Fruit fly (Drosophila melanogaster): ENCODE results near the gene CG6171.

CG6171 gene

dm6 chr3R:15375470-15375869 lies 11.8 kb upstream of the CG6171 start:
- peak in 1 of 2 experiments; percentile 22 for TF ChIP-seq Trl (optimal IDR thresholded peaks at IDR 0.05)
- no peak for TF ChIP-seq Trl (GFP tag; optimal IDR thresholded peaks at IDR 0.05)
- peak; percentile 24 for TF ChIP-seq nerfin-1 (tag; optimal IDR thresholded peaks at IDR 0.05)
- no peak for TF ChIP-seq CG6654 (GFP tag; optimal IDR thresholded peaks at IDR 0.05)
- TF ChIP-seq cg (GFP tag; optimal IDR thresholded peaks at IDR 0.05), result peak; percentile 62
- peak; percentile 69 for TF ChIP-seq CG8478 (optimal IDR thresholded peaks at IDR 0.05)
- no peak for TF ChIP-seq vvl (GFP tag; IDR thresholded peaks at IDR 0.05)
- TF ChIP-seq CG18011 (GFP tag; optimal IDR thresholded peaks at IDR 0.05), result peak; percentile 44
- no peak for TF ChIP-seq Fer1 (GFP tag; optimal IDR thresholded peaks at IDR 0.05)

- TF ChIP-seq sens-2 (GFP tag; IDR thresholded peaks at IDR 0.05) (no peak), CG16779 (GFP tag; IDR thresholded peaks at IDR 0.05) (peak; percentile 62; the same call in 1 of the 2 replicates), CG10274 (GFP tag; optimal IDR thresholded peaks at IDR 0.05) (no peak), onecut (GFP tag; IDR thresholded peaks at IDR 0.05) (peak; percentile 98), mirr (GFP tag; optimal IDR thresholded peaks at IDR 0.05) (no peak), CG17829 (tag; optimal IDR thresholded peaks at IDR 0.05) (no peak), Trl (optimal IDR thresholded peaks at IDR 0.05) (peak; percentile 52 to 72), Trl (GFP tag; optimal IDR thresholded peaks at IDR 0.05) (no peak), Gug (GFP tag; IDR thresholded peaks at IDR 0.05) (no peak), CG17612 (GFP tag; IDR thresholded peaks at IDR 0.05) (no peak), Poxn (GFP tag; IDR thresholded peaks at IDR 0.05) (no peak), CG6791 (GFP tag; IDR thresholded peaks at IDR 0.05; ENCODE audit: partially characterized antibody) (no peak), CG9437 (GFP tag; optimal IDR thresholded peaks at IDR 0.05) (no peak), fru (optimal IDR thresholded peaks at IDR 0.05) (no peak), sens (GFP tag) (peak; percentile 66), ewg (GFP tag; optimal IDR thresholded peaks at IDR 0.05) (peak; percentile 36), Ada2b (GFP tag; IDR thresholded peaks at IDR 0.05) (no peak), sob (GFP tag; IDR thresholded peaks at IDR 0.05) (no peak), CG4820 (GFP tag; optimal IDR thresholded peaks at IDR 0.05) (no peak), CG33213 (GFP tag; optimal IDR thresholded peaks at IDR 0.05) (no peak), CG34376 (GFP tag; optimal IDR thresholded peaks at IDR 0.05) (no peak), Med (GFP tag) (peak; percentile 58), CG12391 (tag; optimal IDR thresholded peaks at IDR 0.05) (no peak), CG34422 (GFP tag; IDR thresholded peaks at IDR 0.05) (0 out of 3 replicates have a peak, but pooled peaks have one; percentile 17), CG12236 (GFP tag; optimal IDR thresholded peaks at IDR 0.05) (no peak), seq (GFP tag; IDR thresholded peaks at IDR 0.05) (peak; percentile 59), YL-1 (GFP tag; optimal IDR thresholded peaks at IDR 0.05) (peak; percentile 22), chif (GFP tag; optimal IDR thresholded peaks at IDR 0.05) (no peak), z (GFP tag; IDR thresholded peaks at IDR 0.05) (0 out of 3 replicates have a peak, but pooled peaks have one; percentile 39), CG3065 (GFP tag; optimal IDR thresholded peaks at IDR 0.05) (no peak), zen2 (GFP tag; IDR thresholded peaks at IDR 0.05; ENCODE audit: partially characterized antibody) (0 out of 3 replicates have a peak, but pooled peaks have one; percentile 41), Antp (GFP tag; optimal IDR thresholded peaks at IDR 0.05) (no peak), Max (GFP tag; optimal IDR thresholded peaks at IDR 0.05) (no peak), MBD-R2 (GFP tag; IDR thresholded peaks at IDR 0.05) (no peak; the same call in 1 of the 2 replicates), cg (GFP tag; optimal IDR thresholded peaks at IDR 0.05) (peak; percentile 28), stc (GFP tag; IDR thresholded peaks at IDR 0.05) (no peak), CG11456 (GFP tag; IDR thresholded peaks at IDR 0.05) (no peak), CG2712 (tag; optimal IDR thresholded peaks at IDR 0.05) (no peak), B-H1 (GFP tag; IDR thresholded peaks at IDR 0.05) (no peak), CG17359 (tag; optimal IDR thresholded peaks at IDR 0.05) (no peak), wor (GFP tag; IDR thresholded peaks at IDR 0.05) (no peak), pb (GFP tag; optimal IDR thresholded peaks at IDR 0.05) (no peak)
Observed at dm6 chr3R:15374397-15374796, 10.7 kb upstream of the CG6171 start, which contains the start of gene Rbp. Gene Rbp (plus strand): TSS chr3R:15374635.

Measured in whole organism, embryonic.